Worm (Caenorhabditis elegans) whole organism, L2 larva: ENCODE results near the gene pcs-1.

ENCODE experiments used
- R02D3.7 ChIP-seq: fragments of 150-350 bp; optimal IDR thresholded peaks from 2 replicates; lab custom pipeline; 2014; ENCODE audit warnings: missing biosample characterization, missing genetic modification characterization
- ZK546.5 ChIP-seq: sonication (generic microtip); optimal IDR thresholded peaks from 2 replicates; lab custom pipeline; 2017; ENCODE audit warnings: missing biosample characterization, missing genetic modification characterization
- alr-1 ChIP-seq: fragments of 150-350 bp; optimal IDR thresholded peaks from 2 replicates; lab custom pipeline; 2014; ENCODE audit warnings: missing biosample characterization, missing genetic modification characterization
- ama-1 ChIP-seq: fragments of 150-350 bp; optimal IDR thresholded peaks from 2 replicates; lab custom pipeline; 2018; ENCODE audit warnings: inconsistent platforms
- ceh-82 ChIP-seq: fragments of 150-350 bp; optimal IDR thresholded peaks from 2 replicates; lab custom pipeline; 2014; ENCODE audit warnings: missing biosample characterization, missing genetic modification characterization
- egl-27 ChIP-seq: sonication (generic microtip); optimal IDR thresholded peaks from 3 replicates; lab custom pipeline; 2017; ENCODE audit warnings: missing biosample characterization, missing genetic modification reagents, missing genetic modification characterization
- elt-1 ChIP-seq: fragments of 150-350 bp; optimal IDR thresholded peaks from 2 replicates; lab custom pipeline; 2014; ENCODE audit warnings: missing biosample characterization, missing genetic modification characterization
- fos-1 ChIP-seq: fragments of 150-350 bp; optimal IDR thresholded peaks from 2 replicates; lab custom pipeline; 2014; ENCODE audit warnings: missing biosample characterization, missing genetic modification characterization
- lin-39 ChIP-seq: fragments of 150-350 bp; optimal IDR thresholded peaks from 2 replicates; lab custom pipeline; 2014; ENCODE audit warnings: missing biosample characterization, missing genetic modification reagents, missing genetic modification characterization
- mab-5 ChIP-seq: fragments of 150-350 bp; optimal IDR thresholded peaks from 2 replicates; lab custom pipeline; 2014; ENCODE audit warnings: missing biosample characterization, missing genetic modification characterization
- nhr-129 ChIP-seq: fragments of 150-350 bp; optimal IDR thresholded peaks from 2 replicates; lab custom pipeline; 2014; ENCODE audit warnings: missing biosample characterization, missing genetic modification characterization
- nhr-6 ChIP-seq: fragments of 150-350 bp; optimal IDR thresholded peaks from 2 replicates; lab custom pipeline; 2014; ENCODE audit warnings: missing biosample characterization, missing genetic modification characterization
- unc-39 ChIP-seq: fragments of 150-350 bp; optimal IDR thresholded peaks from 2 replicates; lab custom pipeline; 2014; ENCODE audit warnings: missing biosample characterization, missing genetic modification characterization

DNA sequence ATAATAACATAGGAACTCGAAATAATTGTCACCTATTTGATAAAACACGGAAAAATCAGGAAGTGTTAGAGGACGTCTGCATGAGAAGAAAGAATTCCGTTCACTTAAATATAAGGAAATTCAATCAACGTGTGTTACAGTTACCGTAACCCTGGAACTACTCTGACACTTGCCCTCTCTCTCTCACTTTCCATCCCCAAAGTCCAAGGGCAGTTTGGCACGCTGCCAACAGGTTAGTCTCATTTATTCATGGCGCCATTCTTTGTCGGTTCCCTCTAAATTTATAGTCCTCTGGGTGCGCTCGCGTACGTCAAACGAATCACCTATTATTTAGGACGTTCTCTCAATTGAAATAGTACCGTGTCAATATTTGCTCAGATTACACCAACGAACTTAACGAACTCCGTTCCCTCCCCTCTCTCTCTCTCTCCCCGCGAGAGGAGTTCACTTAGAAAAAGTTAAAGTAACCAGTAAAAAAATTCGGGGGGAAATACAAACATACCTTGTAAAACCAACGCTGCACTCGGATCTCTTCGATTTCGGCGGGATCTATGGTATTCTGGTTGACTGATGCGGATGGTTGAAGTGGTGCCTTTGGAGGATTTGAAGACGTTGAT, 43.2 kb upstream of the pcs-1 start:
- TF ChIP-seq ZK546.5 (tag; lab: Kevin White, UChicago), result no peak
- no peak for TF ChIP-seq egl-27 (tag; lab: Kevin White, UChicago)
- no peak for TF ChIP-seq unc-39 (tag; lab: Kevin White, UChicago)
- TF ChIP-seq nhr-129 (tag; lab: Kevin White, UChicago), result no peak
- no peak for TF ChIP-seq lin-39 (tag; lab: Kevin White, UChicago)
- no peak for TF ChIP-seq mab-5 (tag; lab: Kevin White, UChicago)
- no peak for TF ChIP-seq nhr-6 (tag; lab: Kevin White, UChicago)
- no peak for TF ChIP-seq ceh-82
- TF ChIP-seq elt-1, result no peak
- TF ChIP-seq fos-1 (tag; lab: Kevin White, UChicago), result no peak
- no peak for TF ChIP-seq R02D3.7 (tag; lab: Kevin White, UChicago)
- no peak for TF ChIP-seq ama-1 (lab: Kevin White, UChicago)
- TF ChIP-seq alr-1 (tag; lab: Kevin White, UChicago), result no peak
